Fruit fly (Drosophila melanogaster) whole organism, embryonic: Measurements from ENCODE around the gene Nazo.

Experiments used
- Antp ChIP-seq: fragments of 200-800 bp; sonication (Bioruptor generic); optimal IDR thresholded peaks from 3 replicates; lab custom pipeline; 2016; ENCODE audit warnings: missing biosample characterization, missing genetic modification characterization
- Bgb ChIP-seq: fragments of 200-800 bp; sonication (Bioruptor generic); IDR thresholded peaks from 2 replicates; pipeline ENCODE4 v1.3.6; 2022; ENCODE audit warnings: missing biosample characterization, missing genetic modification characterization; ENCODE audit not compliant: partially characterized antibody
- CG15479 ChIP-seq: fragments of 200-800 bp; sonication (Bioruptor generic); optimal IDR thresholded peaks from 3 replicates; lab custom pipeline; 2019; ENCODE audit warnings: missing biosample characterization, mild to moderate bottlenecking, missing genetic modification characterization, moderate library complexity
- CG9727 ChIP-seq: fragments of 200-800 bp; sonication (Bioruptor generic); optimal IDR thresholded peaks from 3 replicates; lab custom pipeline; 2017; ENCODE audit warnings: missing biosample characterization, mild to moderate bottlenecking, missing genetic modification characterization
- Kr ChIP-seq: fragments of 200-800 bp; sonication (Bioruptor generic); optimal IDR thresholded peaks from 2 replicates; lab custom pipeline; 2017; ENCODE audit warnings: missing biosample characterization, mild to moderate bottlenecking, missing genetic modification characterization
- pan ChIP-seq, 4 experiments: fragments of >200 bp in 3 of 4; fragments of 200-800 bp in 1 of 4; sonication (Bioruptor generic) in 1 of 4; optimal IDR thresholded peaks in 3 of 4; IDR thresholded peaks in 1 of 4; 2 replicates each; pipeline versions ENCODE4 v1.3.6 to Lab custom; 2017 to 2022; ENCODE audit warnings: missing biosample characterization in 2 of 4, missing genetic modification characterization in 2 of 4, mixed read lengths in 1 of 4
- usp ChIP-seq: fragments of >200 bp; optimal IDR thresholded peaks from 2 replicates; lab custom pipeline; 2017; ENCODE audit warnings: missing biosample characterization, missing genetic modification characterization
- zfh1 ChIP-seq: fragments of 200-800 bp; sonication (Bioruptor generic); IDR thresholded peaks from 3 replicates; pipeline ENCODE4 v1.3.6; 2022; ENCODE audit warnings: missing biosample characterization, missing genetic modification characterization

DNA sequence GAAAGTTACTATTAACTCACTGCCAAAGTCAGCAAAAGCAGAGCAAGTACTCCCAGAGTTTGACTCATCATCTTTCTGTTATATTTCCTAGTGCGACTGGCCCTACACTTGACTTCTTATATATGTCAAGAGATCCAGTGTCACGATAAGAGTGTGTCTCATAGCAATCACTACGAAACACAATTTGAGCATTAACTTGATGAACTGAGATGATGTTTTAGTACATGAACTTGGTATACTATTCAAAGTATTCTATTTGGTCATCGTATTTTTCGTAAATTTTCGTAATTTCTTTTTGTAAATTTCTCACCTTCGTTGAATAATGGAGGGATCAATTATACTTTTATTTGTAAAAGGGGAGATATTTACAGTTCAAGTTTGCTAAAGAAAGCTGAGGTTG lies 2.8 kb downstream of the Nazo start, which contains the start of gene CG11672:
- TF ChIP-seq Bgb (GFP tag; lab: Robert Waterston, UW) (no peak), CG9727 (no peak), usp (GFP tag; lab: Kevin White, UChicago) (no peak), Antp (GFP tag; lab: Kevin White, UChicago) (no peak), pan (optimal IDR thresholded peaks at IDR 0.05; lab: Kevin White, UChicago) (no peak), pan (GFP tag; optimal IDR thresholded peaks at IDR 0.05 in 1 of 2, IDR thresholded peaks at IDR 0.05 in 1 of 2) (no peak), Kr (GFP tag; lab: Kevin White, UChicago) (no peak), CG15479 (GFP tag; lab: Kevin White, UChicago) (no peak), zfh1 (GFP tag; lab: Robert Waterston, UW) (no peak)
